Worm (Caenorhabditis elegans) whole organism, L3 larva: Measurements from ENCODE around the gene ZK1010.8.

Source experiments
- R02D3.7 ChIP-seq: fragments of 150-350 bp; optimal IDR thresholded peaks from 2 replicates; lab custom pipeline; 2014; ENCODE audit warnings: missing biosample characterization, missing genetic modification characterization
- ZK546.5 ChIP-seq: sonication (generic microtip); optimal IDR thresholded peaks from 2 replicates; lab custom pipeline; 2017; ENCODE audit warnings: missing biosample characterization, missing genetic modification characterization
- aly-2 ChIP-seq: fragments of 150-350 bp; optimal IDR thresholded peaks from 2 replicates; lab custom pipeline; 2014; ENCODE audit warnings: missing biosample characterization, missing genetic modification characterization
- ama-1 ChIP-seq: fragments of 150-350 bp; optimal IDR thresholded peaks from 2 replicates; lab custom pipeline; 2018
- ceh-9 ChIP-seq: sonication (generic microtip); optimal IDR thresholded peaks from 2 replicates; lab custom pipeline; 2018; ENCODE audit warnings: missing biosample characterization, missing genetic modification characterization
- daf-12 ChIP-seq: fragments of 150-350 bp; optimal IDR thresholded peaks from 2 replicates; lab custom pipeline; 2014; ENCODE audit warnings: missing biosample characterization, missing genetic modification reagents, missing genetic modification characterization
- egl-27 ChIP-seq: sonication (generic microtip); optimal IDR thresholded peaks from 4 replicates; lab custom pipeline; 2017; ENCODE audit warnings: missing biosample characterization, missing genetic modification reagents, missing genetic modification characterization
- elt-1 ChIP-seq: fragments of 150-350 bp; optimal IDR thresholded peaks from 2 replicates; lab custom pipeline; 2014; ENCODE audit warnings: missing biosample characterization, missing genetic modification characterization
- elt-2 ChIP-seq: sonication (generic microtip); optimal IDR thresholded peaks from 2 replicates; lab custom pipeline; 2016; ENCODE audit warnings: missing genetic modification reagents, mild to moderate bottlenecking, missing genetic modification characterization, missing compliant biosample characterization
- elt-3 ChIP-seq, 3 experiments: fragments of 150-350 bp in 1 of 3; sonication (generic microtip) in 2 of 3; optimal IDR thresholded peaks; 2 replicates in 2 of 3; 4 replicates in 1 of 3; lab custom pipeline; 2014 to 2017; ENCODE audit warnings: missing biosample characterization in 3 of 3, missing genetic modification characterization in 3 of 3
- eor-1 ChIP-seq, 2 experiments: fragments of 150-350 bp; optimal IDR thresholded peaks; 2 replicates each; lab custom pipeline; 2014 to 2018; ENCODE audit warnings: missing biosample characterization in 2 of 2, missing genetic modification characterization in 2 of 2
- fkh-2 ChIP-seq: fragments of 150-350 bp; optimal IDR thresholded peaks from 2 replicates; lab custom pipeline; 2014; ENCODE audit warnings: missing biosample characterization, missing genetic modification reagents, missing genetic modification characterization
- fos-1 ChIP-seq: fragments of 150-350 bp; optimal IDR thresholded peaks from 2 replicates; lab custom pipeline; 2014; ENCODE audit warnings: missing biosample characterization, missing genetic modification characterization
- jun-1 ChIP-seq: fragments of 150-350 bp; optimal IDR thresholded peaks from 2 replicates; lab custom pipeline; 2014; ENCODE audit warnings: missing biosample characterization, missing genetic modification reagents, missing genetic modification characterization
- lin-15B ChIP-seq: fragments of 150-350 bp; optimal IDR thresholded peaks from 2 replicates; lab custom pipeline; 2014; ENCODE audit warnings: missing biosample characterization, missing genetic modification characterization
- lin-39 ChIP-seq: fragments of 150-350 bp; optimal IDR thresholded peaks from 2 replicates; lab custom pipeline; 2018; ENCODE audit warnings: missing biosample characterization, missing genetic modification reagents, missing genetic modification characterization
- lsy-12 ChIP-seq: sonication (generic microtip); optimal IDR thresholded peaks from 2 replicates; lab custom pipeline; 2016; ENCODE audit warnings: mild to moderate bottlenecking, missing genetic modification characterization, missing compliant biosample characterization
- mdl-1 ChIP-seq: fragments of 150-350 bp; optimal IDR thresholded peaks from 2 replicates; lab custom pipeline; 2014; ENCODE audit warnings: missing biosample characterization, missing genetic modification characterization
- nfya-1 ChIP-seq: sonication (generic microtip); optimal IDR thresholded peaks from 2 replicates; lab custom pipeline; 2017; ENCODE audit warnings: missing genetic modification characterization, mild to moderate bottlenecking, missing compliant biosample characterization, antibody characterized with exemption, moderate library complexity; ENCODE audit not compliant: insufficient read depth
- nhr-11 ChIP-seq: fragments of 150-350 bp; optimal IDR thresholded peaks from 2 replicates; lab custom pipeline; 2014; ENCODE audit warnings: missing biosample characterization, missing genetic modification characterization
- nhr-23 ChIP-seq: fragments of 150-350 bp; optimal IDR thresholded peaks from 2 replicates; lab custom pipeline; 2014; ENCODE audit warnings: missing biosample characterization, missing genetic modification reagents, missing genetic modification characterization
- nhr-237 ChIP-seq: fragments of 150-350 bp; optimal IDR thresholded peaks from 2 replicates; lab custom pipeline; 2014; ENCODE audit warnings: missing biosample characterization, missing genetic modification characterization
- nhr-25 ChIP-seq: sonication (generic microtip); optimal IDR thresholded peaks from 2 replicates; lab custom pipeline; 2017; ENCODE audit warnings: missing biosample characterization, missing genetic modification characterization
- nhr-43 ChIP-seq: sonication (generic microtip); optimal IDR thresholded peaks from 2 replicates; lab custom pipeline; 2016; ENCODE audit warnings: mild to moderate bottlenecking, missing genetic modification characterization, missing compliant biosample characterization; ENCODE audit not compliant: poor library complexity, severe bottlenecking
- nhr-67 ChIP-seq: fragments of 150-350 bp; optimal IDR thresholded peaks from 2 replicates; lab custom pipeline; 2014; ENCODE audit warnings: missing biosample characterization, missing genetic modification characterization
- nhr-76 ChIP-seq: fragments of 150-350 bp; sonication (generic microtip); optimal IDR thresholded peaks from 5 replicates; lab custom pipeline; 2014; ENCODE audit warnings: missing biosample characterization, missing genetic modification characterization
- pha-4 ChIP-seq: fragments of 150-350 bp; optimal IDR thresholded peaks from 2 replicates; lab custom pipeline; 2014; ENCODE audit warnings: missing biosample characterization, missing genetic modification reagents, missing genetic modification characterization
- sea-2 ChIP-seq: fragments of 150-350 bp; sonication (generic microtip); optimal IDR thresholded peaks from 4 replicates; lab custom pipeline; 2014; ENCODE audit warnings: missing biosample characterization, missing genetic modification reagents, missing genetic modification characterization
- skn-1 ChIP-seq: fragments of 150-350 bp; optimal IDR thresholded peaks from 2 replicates; lab custom pipeline; 2014; ENCODE audit warnings: missing biosample characterization, missing genetic modification characterization
- tbx-2 ChIP-seq: sonication (generic microtip); optimal IDR thresholded peaks from 2 replicates; lab custom pipeline; 2016; ENCODE audit warnings: mild to moderate bottlenecking, missing genetic modification characterization, missing compliant biosample characterization
- unc-39 ChIP-seq: sonication (generic microtip); optimal IDR thresholded peaks from 4 replicates; lab custom pipeline; 2017; ENCODE audit warnings: missing biosample characterization, missing genetic modification characterization
- unc-62 ChIP-seq: fragments of 150-350 bp; sonication (generic microtip); optimal IDR thresholded peaks from 4 replicates; lab custom pipeline; 2014; ENCODE audit warnings: missing biosample characterization, missing genetic modification reagents, missing genetic modification characterization
- zag-1 ChIP-seq: fragments of 150-350 bp; optimal IDR thresholded peaks from 2 replicates; lab custom pipeline; 2014; ENCODE audit warnings: missing biosample characterization, missing genetic modification characterization

ZK1010.8 gene

ce11 chrIII:13000457-13000856, at the start of gene ZK1010.8:
TSS of gene ZK1010.8 (minus strand) at chrIII:13000670.
- TF ChIP-seq lin-39 = no peak
- TF ChIP-seq pha-4 (tag; lab: Kevin White, UChicago) = peak; percentile 55

- no peak for TF ChIP-seq daf-12
- no peak for TF ChIP-seq lin-15B (tag; lab: Kevin White, UChicago)
- TF ChIP-seq R02D3.7 = no peak
- TF ChIP-seq skn-1 (tag; lab: Kevin White, UChicago) = no peak
- TF ChIP-seq aly-2 (tag; lab: Kevin White, UChicago) = no peak
- no peak for TF ChIP-seq elt-1 (tag; lab: Kevin White, UChicago)
- TF ChIP-seq unc-62 (GFP tag; lab: Kevin White, UChicago) = no peak
- TF ChIP-seq nhr-43 (tag; lab: Kevin White, UChicago) = no peak
- no peak for TF ChIP-seq fos-1 (tag; lab: Kevin White, UChicago)
- TF ChIP-seq pha-4 (tag; lab: Kevin White, UChicago) = no peak
- no peak for TF ChIP-seq nfya-1 (tag; lab: Kevin White, UChicago)
- no peak for TF ChIP-seq eor-1 (tag; optimal IDR thresholded peaks at IDR 0.05; lab: Kevin White, UChicago)
- no peak for TF ChIP-seq nhr-76 (tag; lab: Kevin White, UChicago)
- TF ChIP-seq elt-3 (tag; optimal IDR thresholded peaks at IDR 0.05; lab: Kevin White, UChicago) = no peak
- TF ChIP-seq nhr-67 (tag; lab: Kevin White, UChicago) = no peak
- TF ChIP-seq nhr-25 = no peak
Observed at ce11 chrIII:13049956-13050355, 49.5 kb upstream of the ZK1010.8 start.

- TF ChIP-seq egl-27 (no peak), nfya-1 (tag; lab: Kevin White, UChicago) (no peak), zag-1 (tag; lab: Kevin White, UChicago) (no peak), nhr-67 (tag; lab: Kevin White, UChicago) (no peak)
Observed at ce11 chrIII:13039739-13040138, 39.3 kb upstream of the ZK1010.8 start, which contains the start of gene F54F12.2. TSS of gene F54F12.2 (plus strand) at chrIII:13040039.

ce11 chrIII:13032429-13033018, 32.1 kb upstream of the ZK1010.8 start:
- TF ChIP-seq R02D3.7 = no peak
- TF ChIP-seq ceh-9 (tag; lab: Kevin White, UChicago) = no peak
- TF ChIP-seq mdl-1 = no peak
- no peak for TF ChIP-seq sea-2
- no peak for TF ChIP-seq ZK546.5 (tag; lab: Kevin White, UChicago)
- TF ChIP-seq tbx-2 (tag; lab: Kevin White, UChicago) = no peak
- TF ChIP-seq aly-2 (tag; lab: Kevin White, UChicago) = no peak
- TF ChIP-seq nhr-11 (tag; lab: Kevin White, UChicago) = no peak
- TF ChIP-seq nhr-76 (tag; lab: Kevin White, UChicago) = no peak
- TF ChIP-seq unc-39 (tag; lab: Kevin White, UChicago) = no peak
- TF ChIP-seq jun-1 (tag; lab: Kevin White, UChicago) = no peak
- TF ChIP-seq daf-12 = no peak
- no peak for TF ChIP-seq eor-1 (tag; optimal IDR thresholded peaks at IDR 0.05; lab: Kevin White, UChicago)
- no peak for TF ChIP-seq nhr-237 (tag; lab: Kevin White, UChicago)

ce11 chrIII:13031701-13032100, 31.2 kb upstream of the ZK1010.8 start, which contains the start of gene F14F7.5:
TSS of gene F14F7.5 (plus strand) at chrIII:13032001.
- TF ChIP-seq pha-4 (tag; lab: Kevin White, UChicago) (no peak), daf-12 (no peak), jun-1 (tag; lab: Kevin White, UChicago) (no peak), nhr-23 (tag; lab: Kevin White, UChicago) (no peak), nfya-1 (tag; lab: Kevin White, UChicago) (no peak), ama-1 (lab: Kevin White, UChicago) (no peak), elt-2 (tag; lab: Kevin White, UChicago) (no peak), lsy-12 (no peak), fkh-2 (tag; lab: Kevin White, UChicago) (no peak), lin-39 (no peak), mdl-1 (no peak), ceh-9 (tag; lab: Kevin White, UChicago) (no peak)
